Fruit fly (Drosophila melanogaster) whole organism, adult: ENCODE data around the gene Eato.
A peak's percentile ranks its signal among the peaks of the same experiment; 100 is the strongest.

Experiments used
- CG11617 ChIP-seq: fragments of 200-800 bp; sonication (Bioruptor generic); optimal IDR thresholded peaks from 2 replicates; lab custom pipeline; 2017; ENCODE audit warnings: mild to moderate bottlenecking, missing biosample characterization, missing genetic modification reagents, missing genetic modification characterization
- CG12768 ChIP-seq: fragments of 200-800 bp; sonication (Bioruptor generic); optimal IDR thresholded peaks from 2 replicates; lab custom pipeline; 2017; ENCODE audit warnings: missing biosample characterization, missing genetic modification characterization, mild to moderate bottlenecking, moderate library complexity, missing genetic modification reagents
- CG14711 ChIP-seq: fragments of 200-800 bp; sonication (Bioruptor generic); optimal IDR thresholded peaks from 2 replicates; lab custom pipeline; 2018; ENCODE audit warnings: missing biosample characterization, mild to moderate bottlenecking, missing genetic modification characterization, moderate library complexity
- CG1620 ChIP-seq: fragments of 200-800 bp; sonication (Bioruptor generic); optimal IDR thresholded peaks from 2 replicates; lab custom pipeline; 2016; ENCODE audit warnings: missing biosample characterization, missing genetic modification characterization
- CG33017 ChIP-seq: fragments of 200-800 bp; sonication (Bioruptor generic); optimal IDR thresholded peaks from 2 replicates; lab custom pipeline; 2018; ENCODE audit warnings: missing biosample characterization, mild to moderate bottlenecking, missing genetic modification characterization, moderate library complexity
- CG5204 ChIP-seq: fragments of 200-800 bp; sonication (Bioruptor generic); optimal IDR thresholded peaks from 2 replicates; lab custom pipeline; 2016; ENCODE audit warnings: missing biosample characterization, missing genetic modification characterization
- CG7045 ChIP-seq: fragments of 200-800 bp; sonication (Bioruptor generic); optimal IDR thresholded peaks from 2 replicates; lab custom pipeline; 2017; ENCODE audit warnings: missing biosample characterization, mild to moderate bottlenecking, missing genetic modification characterization
- CG7101 ChIP-seq: fragments of 200-800 bp; sonication (Bioruptor generic); optimal IDR thresholded peaks from 2 replicates; lab custom pipeline; 2018; ENCODE audit warnings: missing biosample characterization, mild to moderate bottlenecking, missing genetic modification characterization, moderate library complexity
- Clk ChIP-seq: fragments of 200-800 bp; sonication (Bioruptor generic); optimal IDR thresholded peaks from 2 replicates; lab custom pipeline; 2017; ENCODE audit warnings: missing biosample characterization, missing genetic modification characterization
- Crg-1 ChIP-seq: fragments of 200-800 bp; sonication (Bioruptor generic); optimal IDR thresholded peaks from 2 replicates; lab custom pipeline; 2016; ENCODE audit warnings: missing biosample characterization, missing genetic modification characterization
- Hr96 ChIP-seq: fragments of 200-800 bp; sonication (Bioruptor generic); optimal IDR thresholded peaks from 2 replicates; lab custom pipeline; 2016; ENCODE audit warnings: missing biosample characterization, missing genetic modification characterization
- Mnt ChIP-seq: fragments of 200-800 bp; sonication (Bioruptor generic); optimal IDR thresholded peaks from 2 replicates; lab custom pipeline; 2016; ENCODE audit warnings: missing biosample characterization, mild to moderate bottlenecking, missing genetic modification characterization
- bab1 ChIP-seq: fragments of 200-800 bp; sonication (Bioruptor generic); optimal IDR thresholded peaks from 3 replicates; lab custom pipeline; 2019; ENCODE audit warnings: missing biosample characterization, mild to moderate bottlenecking, missing genetic modification characterization, moderate library complexity
- cic ChIP-seq: fragments of 200-800 bp; sonication (Bioruptor generic); optimal IDR thresholded peaks from 2 replicates; lab custom pipeline; 2017; ENCODE audit warnings: missing biosample characterization, mild to moderate bottlenecking, missing genetic modification characterization, moderate library complexity
- cnc ChIP-seq, 2 experiments: fragments of >200 bp; optimal IDR thresholded peaks; 2 replicates each; lab custom pipeline; 2017
- kay ChIP-seq: fragments of 200-800 bp; sonication (Bioruptor generic); peaks from one replicate; lab custom pipeline; 2016; ENCODE audit warnings: missing biosample characterization, missing genetic modification characterization, borderline replicate concordance
- ovo ChIP-seq: fragments of 200-800 bp; sonication (Bioruptor generic); optimal IDR thresholded peaks from 2 replicates; lab custom pipeline; 2016; ENCODE audit warnings: missing biosample characterization, missing genetic modification characterization
- pad ChIP-seq: fragments of 200-800 bp; sonication (Bioruptor generic); optimal IDR thresholded peaks from 3 replicates; lab custom pipeline; 2017; ENCODE audit warnings: missing biosample characterization, missing genetic modification characterization, mild to moderate bottlenecking, moderate library complexity, missing genetic modification reagents
- tj ChIP-seq: fragments of 200-800 bp; sonication (Bioruptor generic); optimal IDR thresholded peaks from 3 replicates; lab custom pipeline; 2017; ENCODE audit warnings: missing biosample characterization, mild to moderate bottlenecking, missing genetic modification characterization, moderate library complexity
- toe ChIP-seq: fragments of 200-800 bp; sonication (Bioruptor generic); optimal IDR thresholded peaks from 2 replicates; lab custom pipeline; 2016; ENCODE audit warnings: missing biosample characterization, missing genetic modification characterization

Eato gene

DNA sequence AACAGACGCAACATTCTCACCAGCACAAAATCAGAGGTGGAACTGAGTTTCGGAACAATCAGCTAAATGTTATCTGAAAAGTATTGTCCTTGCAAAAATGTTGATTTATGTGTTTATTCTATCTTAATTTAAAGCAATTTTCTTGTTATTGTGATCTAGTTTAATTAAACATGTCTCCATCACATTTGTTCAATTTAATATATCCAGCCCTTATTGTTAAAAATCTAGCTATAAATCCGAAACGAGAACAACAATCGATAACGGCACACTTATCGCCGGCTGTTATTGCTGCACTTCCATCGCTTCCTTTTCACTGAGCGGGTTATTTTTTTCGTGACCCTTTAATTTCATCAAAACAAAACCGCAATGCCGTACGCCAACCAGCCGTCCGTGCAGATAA, 49.2 kb downstream of the Eato start, which contains the start of the genes GatC, PolG2 and Polr2C:
Gene GatC (minus strand): TSS at position 48 of the 400 bp plus-strand sequence.
Gene PolG2 (minus strand): TSS at position 48 of the 400 bp plus-strand sequence.
Gene Polr2C (plus strand): TSS at position 280 of the 400 bp plus-strand sequence.
- no peak for TF ChIP-seq Hr96 (GFP tag; lab: Kevin White, UChicago)
- no peak for TF ChIP-seq CG12768 (GFP tag; lab: Kevin White, UChicago)
- peak; percentile 0 for TF ChIP-seq tj (GFP tag; lab: Kevin White, UChicago)
- no peak for TF ChIP-seq CG5204 (GFP tag; lab: Kevin White, UChicago)
- TF ChIP-seq cic (GFP tag; lab: Kevin White, UChicago), result no peak
- TF ChIP-seq pad (GFP tag; lab: Kevin White, UChicago), result no peak
- peak; percentile 33 for TF ChIP-seq Crg-1
- TF ChIP-seq bab1, result no peak
- peak; percentile 38 for TF ChIP-seq Mnt (GFP tag; lab: Kevin White, UChicago)
- no peak for TF ChIP-seq cnc (optimal IDR thresholded peaks at IDR 0.05; lab: Kevin White, UChicago)
- no peak for TF ChIP-seq ovo (GFP tag; lab: Kevin White, UChicago)
- peak; percentile 53 for TF ChIP-seq CG7101
- TF ChIP-seq CG11617 (GFP tag; lab: Kevin White, UChicago), result no peak
- TF ChIP-seq CG33017, result peak; percentile 11
- no peak for TF ChIP-seq Clk (GFP tag; lab: Kevin White, UChicago)
- no peak for TF ChIP-seq CG7045 (GFP tag; lab: Kevin White, UChicago)
- no peak for TF ChIP-seq kay
- TF ChIP-seq toe (GFP tag; lab: Kevin White, UChicago), result no peak
- TF ChIP-seq CG14711 (tag; lab: Kevin White, UChicago), result peak; percentile 19
- TF ChIP-seq CG1620 (GFP tag; lab: Kevin White, UChicago), result peak; percentile 12

DNA sequence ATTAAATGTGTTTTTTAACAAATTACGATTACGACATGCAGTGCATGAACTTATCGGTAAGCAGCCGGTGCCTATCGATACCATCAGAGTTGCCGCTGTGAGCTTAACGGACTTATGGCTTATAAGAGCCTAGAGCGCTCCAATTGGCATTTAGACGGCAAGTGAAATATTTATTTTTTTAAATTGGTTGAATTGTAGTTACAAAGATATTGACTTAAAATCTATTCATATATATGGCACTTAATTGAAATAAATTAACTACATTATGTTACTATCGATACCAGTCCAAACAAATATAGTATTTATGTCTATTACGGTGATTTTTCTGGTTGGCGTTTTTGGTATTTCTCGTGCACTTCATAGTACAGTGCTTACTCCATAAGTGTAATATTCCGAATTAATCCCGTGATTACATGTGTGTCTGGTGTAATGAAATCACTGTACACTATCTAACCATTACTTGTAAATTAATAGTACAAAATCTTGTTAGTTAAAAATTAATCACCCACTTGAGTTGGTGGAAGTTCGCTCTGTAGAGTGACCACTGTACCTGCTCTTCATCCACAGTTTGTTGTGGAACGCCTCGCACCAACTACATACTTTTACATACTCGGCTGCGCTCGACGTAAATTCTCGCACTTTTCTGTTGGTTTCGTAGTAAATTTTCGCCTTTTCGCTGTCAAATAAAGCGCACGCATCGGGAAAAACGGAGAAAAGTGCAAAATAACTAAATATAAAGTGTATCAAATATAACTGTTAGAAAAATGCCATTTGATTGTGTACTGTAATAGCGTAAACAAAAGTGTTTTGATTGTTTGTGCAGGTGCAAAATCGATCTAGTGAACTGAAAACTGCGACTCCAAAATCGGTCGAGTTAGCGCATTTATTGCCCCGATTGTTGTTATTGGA, 51.4 kb downstream of the Eato start, which contains the start of the genes mRpS23 and CenG1A:
Gene mRpS23 (minus strand): TSS at position 71 of the 909 bp plus-strand sequence.
Gene CenG1A (plus strand): TSS at position 563 of the 909 bp plus-strand sequence.
- TF ChIP-seq Crg-1 (peak; percentile 99), pad (GFP tag; lab: Kevin White, UChicago) (peak; percentile 93), kay (no peak), CG12768 (GFP tag; lab: Kevin White, UChicago) (peak; percentile 99), bab1 (peak; percentile 100), cnc (optimal IDR thresholded peaks at IDR 0.05; lab: Kevin White, UChicago) (no peak), CG7045 (GFP tag; lab: Kevin White, UChicago) (peak; percentile 99), CG33017 (peak; percentile 100), ovo (GFP tag; lab: Kevin White, UChicago) (peak; percentile 98), CG1620 (GFP tag; lab: Kevin White, UChicago) (peak; percentile 99), CG11617 (GFP tag; lab: Kevin White, UChicago) (peak; percentile 98), cic (GFP tag; lab: Kevin White, UChicago) (peak; percentile 91), Clk (GFP tag; lab: Kevin White, UChicago) (peak; percentile 99), CG5204 (GFP tag; lab: Kevin White, UChicago) (peak; percentile 100), Mnt (GFP tag; lab: Kevin White, UChicago) (peak; percentile 98), CG14711 (tag; lab: Kevin White, UChicago) (peak; percentile 98), tj (GFP tag; lab: Kevin White, UChicago) (peak; percentile 91), Hr96 (GFP tag; lab: Kevin White, UChicago) (peak; percentile 99), toe (GFP tag; lab: Kevin White, UChicago) (peak; percentile 99), CG7101 (peak; percentile 100)

DNA sequence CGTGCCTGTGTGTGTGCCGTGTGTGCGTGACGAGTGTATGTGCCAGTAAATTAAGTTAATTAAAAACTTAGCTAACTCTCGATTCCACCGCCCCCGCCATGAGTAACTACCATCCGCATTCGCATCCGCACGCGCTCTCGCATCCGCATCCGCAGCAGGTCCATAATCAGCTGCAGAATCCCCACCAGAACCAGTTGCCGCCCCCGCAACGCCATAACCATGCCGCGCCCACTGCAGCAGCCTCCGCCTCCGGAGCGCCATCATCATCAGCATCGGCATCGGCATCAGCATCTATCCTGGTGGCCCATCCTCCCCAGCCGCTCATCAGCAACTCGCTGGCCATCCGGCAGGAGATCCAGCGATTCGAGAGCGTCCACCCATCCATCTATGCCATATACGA, 52.1 kb downstream of the Eato start:
- TF ChIP-seq CG14711 (tag; lab: Kevin White, UChicago), result no peak
- no peak for TF ChIP-seq CG7045 (GFP tag; lab: Kevin White, UChicago)
- TF ChIP-seq CG33017, result no peak
- TF ChIP-seq CG1620 (GFP tag; lab: Kevin White, UChicago), result no peak
- TF ChIP-seq CG5204 (GFP tag; lab: Kevin White, UChicago), result no peak
- no peak for TF ChIP-seq Crg-1
- no peak for TF ChIP-seq CG11617 (GFP tag; lab: Kevin White, UChicago)
- TF ChIP-seq cnc (optimal IDR thresholded peaks at IDR 0.05; lab: Kevin White, UChicago), result no peak
- TF ChIP-seq toe (GFP tag; lab: Kevin White, UChicago), result no peak
- TF ChIP-seq CG7101, result no peak
- no peak for TF ChIP-seq CG12768 (GFP tag; lab: Kevin White, UChicago)
- no peak for TF ChIP-seq Mnt (GFP tag; lab: Kevin White, UChicago)
- TF ChIP-seq ovo (GFP tag; lab: Kevin White, UChicago), result no peak
- no peak for TF ChIP-seq bab1

DNA sequence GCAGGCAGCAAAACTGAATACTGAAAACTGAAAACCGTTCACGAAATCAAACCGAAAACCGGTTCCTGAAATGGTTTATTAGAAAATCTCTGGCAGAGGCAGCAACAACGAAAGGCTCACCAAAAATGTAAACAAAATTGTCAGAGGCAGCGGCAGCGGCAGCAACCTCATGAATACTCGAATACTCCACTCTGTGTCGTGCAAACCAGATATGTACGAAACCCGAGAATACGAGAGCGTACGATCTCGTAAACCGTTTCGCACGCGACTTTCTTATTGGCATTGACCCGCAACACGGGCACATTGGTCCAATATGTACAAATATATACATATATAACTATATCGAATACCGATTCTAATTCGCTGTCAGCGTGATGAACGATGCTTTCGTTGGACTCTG, 53.7 kb downstream of the Eato start:
- no peak for TF ChIP-seq CG7101
- no peak for TF ChIP-seq CG14711 (tag; lab: Kevin White, UChicago)
- TF ChIP-seq CG5204 (GFP tag; lab: Kevin White, UChicago), result no peak
- TF ChIP-seq Crg-1, result no peak
- no peak for TF ChIP-seq toe (GFP tag; lab: Kevin White, UChicago)
- no peak for TF ChIP-seq Clk (GFP tag; lab: Kevin White, UChicago)
- no peak for TF ChIP-seq CG1620 (GFP tag; lab: Kevin White, UChicago)

DNA sequence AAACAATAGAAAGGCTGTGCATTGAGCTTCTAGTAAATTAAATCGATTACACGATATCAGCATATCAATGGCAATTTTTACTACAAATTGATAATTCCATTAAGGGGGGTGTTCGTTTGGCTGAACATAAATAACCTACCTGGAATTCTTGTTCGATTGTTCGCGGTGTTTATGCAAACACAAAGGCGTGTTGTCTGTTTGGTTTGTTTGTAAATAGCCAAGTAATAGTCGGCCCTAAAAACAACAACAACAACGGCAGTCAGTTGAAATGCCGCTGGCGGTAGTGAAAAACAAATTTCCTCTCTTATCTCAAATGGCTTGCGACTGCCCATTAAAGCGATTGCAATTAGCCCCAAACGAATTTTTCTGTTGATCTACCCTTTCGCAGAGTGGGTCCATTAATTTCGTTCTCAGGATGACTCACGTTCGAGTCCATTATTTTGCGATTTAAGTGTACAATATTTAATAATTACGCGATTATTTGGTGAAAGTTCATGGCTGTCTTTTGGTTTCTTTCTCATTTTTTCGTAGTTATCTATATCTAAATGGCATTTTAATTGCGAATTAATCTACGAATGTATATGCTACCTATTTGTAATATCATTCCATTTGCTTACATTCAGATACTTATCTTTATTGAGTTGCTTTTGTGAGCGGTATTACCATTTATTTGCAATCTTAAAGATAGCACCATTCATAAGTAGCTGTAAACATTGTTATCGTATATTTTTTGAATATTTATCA, 54.9 kb downstream of the Eato start:
- TF ChIP-seq Mnt (GFP tag; lab: Kevin White, UChicago) (no peak), CG14711 (tag; lab: Kevin White, UChicago) (no peak), CG7045 (GFP tag; lab: Kevin White, UChicago) (peak; percentile 71), ovo (GFP tag; lab: Kevin White, UChicago) (no peak), CG5204 (GFP tag; lab: Kevin White, UChicago) (peak; percentile 10), cic (GFP tag; lab: Kevin White, UChicago) (peak; percentile 93), CG7101 (peak; percentile 50), Crg-1 (peak; percentile 4), kay (peak; percentile 84), CG33017 (peak; percentile 78), CG12768 (GFP tag; lab: Kevin White, UChicago) (peak; percentile 55), pad (GFP tag; lab: Kevin White, UChicago) (peak; percentile 32), Clk (GFP tag; lab: Kevin White, UChicago) (peak; percentile 43), CG11617 (GFP tag; lab: Kevin White, UChicago) (peak; percentile 71), Hr96 (GFP tag; lab: Kevin White, UChicago) (no peak)
